Fruit fly (Drosophila melanogaster) Kc167 (cell line): ENCODE data around the gene Syx5.

Experiments used
- Myc ChIP-seq: fragments of >200 bp; optimal IDR thresholded peaks from 2 replicates; lab custom pipeline; 2017; ENCODE audit warnings: missing external identifiers
- Sin3A ChIP-seq: fragments of >200 bp; optimal IDR thresholded peaks from 2 replicates; lab custom pipeline; 2018; ENCODE audit warnings: missing external identifiers
- h ChIP-seq: fragments of >200 bp; optimal IDR thresholded peaks from 3 replicates; lab custom pipeline; 2018; ENCODE audit warnings: missing external identifiers
- insv ChIP-seq: fragments of >200 bp; optimal IDR thresholded peaks from 3 replicates; lab custom pipeline; 2018; ENCODE audit warnings: missing external identifiers
- psq ChIP-seq: fragments of >200 bp; optimal IDR thresholded peaks from 2 replicates; lab custom pipeline; 2017; ENCODE audit warnings: missing external identifiers
- ttk ChIP-seq: sonication (Bioruptor generic); optimal IDR thresholded peaks from 2 replicates; lab custom pipeline; 2017; ENCODE audit warnings: missing external identifiers

dm6 chr2L:16287006-16287601 lies 20.0 kb upstream of the Syx5 start:
- TF ChIP-seq psq (lab: Kevin White, UChicago) (no peak), insv (no peak), h (lab: Kevin White, UChicago) (no peak), Myc (lab: Kevin White, UChicago) (no peak), Sin3A (lab: Kevin White, UChicago) (no peak), ttk (lab: Kevin White, UChicago) (no peak)
